Fruit fly (Drosophila melanogaster) whole organism, embryonic: ENCODE measurements around the gene prd.

Source experiments
- Atf3 ChIP-seq: fragments of 200-800 bp; sonication (Bioruptor generic); optimal IDR thresholded peaks from 3 replicates; lab custom pipeline; 2016; ENCODE audit warnings: missing biosample characterization, missing genetic modification characterization
- B-H1 ChIP-seq: fragments of 200-800 bp; sonication (Bioruptor generic); IDR thresholded peaks from 3 replicates; pipeline ENCODE4 v1.3.6; 2022; ENCODE audit warnings: missing biosample characterization, missing genetic modification characterization
- B-H2 ChIP-seq: fragments of 200-800 bp; sonication (Bioruptor generic); optimal IDR thresholded peaks from 2 replicates; lab custom pipeline; 2018; ENCODE audit warnings: missing biosample characterization, mild to moderate bottlenecking, missing genetic modification characterization
- CG10274 ChIP-seq: fragments of 200-800 bp; sonication (Bioruptor generic); optimal IDR thresholded peaks from 3 replicates; lab custom pipeline; 2017; ENCODE audit warnings: missing biosample characterization, mild to moderate bottlenecking, missing genetic modification characterization
- CG10654 ChIP-seq: fragments of 200-800 bp; sonication (Bioruptor generic); optimal IDR thresholded peaks from 2 replicates; lab custom pipeline; 2016; ENCODE audit warnings: missing biosample characterization, missing genetic modification characterization
- CG13287 ChIP-seq: fragments of 200-800 bp; sonication (Bioruptor generic); IDR thresholded peaks from 2 replicates; pipeline ENCODE4 v1.3.6; 2022; ENCODE audit warnings: missing biosample characterization, missing genetic modification characterization; ENCODE audit not compliant: partially characterized antibody
- CG13775 ChIP-seq: fragments of 200-800 bp; sonication (Bioruptor generic); optimal IDR thresholded peaks from 3 replicates; lab custom pipeline; 2017; ENCODE audit warnings: missing biosample characterization, mild to moderate bottlenecking, missing genetic modification characterization
- CG15601 ChIP-seq: fragments of 200-800 bp; sonication (Bioruptor generic); optimal IDR thresholded peaks from 3 replicates; lab custom pipeline; 2019; ENCODE audit warnings: missing biosample characterization, mild to moderate bottlenecking, missing genetic modification characterization, moderate library complexity
- CG16813 ChIP-seq: fragments of 200-800 bp; sonication (Bioruptor generic); IDR thresholded peaks from 3 replicates; pipeline ENCODE4 v1.3.6; 2022; ENCODE audit warnings: missing biosample characterization, missing genetic modification characterization; ENCODE audit not compliant: partially characterized antibody
- CG17359 ChIP-seq: fragments of 200-800 bp; sonication (Bioruptor generic); optimal IDR thresholded peaks from 3 replicates; lab custom pipeline; 2018; ENCODE audit warnings: missing biosample characterization, mild to moderate bottlenecking, missing genetic modification characterization, moderate library complexity
- CG17385 ChIP-seq: fragments of 200-800 bp; sonication (Bioruptor generic); optimal IDR thresholded peaks from 3 replicates; lab custom pipeline; 2018; ENCODE audit warnings: missing biosample characterization, mild to moderate bottlenecking, missing genetic modification characterization
- CG2116 ChIP-seq: fragments of 200-800 bp; sonication (Bioruptor generic); optimal IDR thresholded peaks from 3 replicates; lab custom pipeline; 2018; ENCODE audit warnings: missing biosample characterization, mild to moderate bottlenecking, missing genetic modification characterization
- CG2875 ChIP-seq: fragments of 200-800 bp; sonication (Bioruptor generic); optimal IDR thresholded peaks from 2 replicates; lab custom pipeline; 2017; ENCODE audit warnings: missing biosample characterization, mild to moderate bottlenecking, missing genetic modification characterization, missing genetic modification reagents
- CG33213 ChIP-seq: fragments of 200-800 bp; sonication (Bioruptor generic); optimal IDR thresholded peaks from 3 replicates; lab custom pipeline; 2016; ENCODE audit warnings: missing biosample characterization, missing genetic modification characterization
- CG43689 ChIP-seq: fragments of 200-800 bp; sonication (Bioruptor generic); IDR thresholded peaks from 2 replicates; pipeline ENCODE4 v1.3.6; 2022; ENCODE audit warnings: missing biosample characterization, missing genetic modification characterization
- CG4404 ChIP-seq: fragments of 200-800 bp; sonication (Bioruptor generic); IDR thresholded peaks from 2 replicates; pipeline ENCODE4 v1.3.6; 2022; ENCODE audit warnings: missing biosample characterization, missing genetic modification characterization
- CG6654 ChIP-seq: fragments of 200-800 bp; sonication (Bioruptor generic); optimal IDR thresholded peaks from 2 replicates; lab custom pipeline; 2017; ENCODE audit warnings: missing biosample characterization, mild to moderate bottlenecking, missing genetic modification characterization
- CG6791 ChIP-seq: fragments of 200-800 bp; sonication (Bioruptor generic); IDR thresholded peaks from 3 replicates; pipeline ENCODE4 v1.3.6; 2022; ENCODE audit warnings: missing biosample characterization, missing genetic modification characterization; ENCODE audit not compliant: partially characterized antibody
- CG7745 ChIP-seq: fragments of 200-800 bp; sonication (Bioruptor generic); optimal IDR thresholded peaks from 2 replicates; lab custom pipeline; 2018; ENCODE audit warnings: missing biosample characterization, mild to moderate bottlenecking, missing genetic modification characterization, moderate library complexity
- Drgx ChIP-seq: fragments of 200-800 bp; sonication (Bioruptor generic); IDR thresholded peaks from 2 replicates; pipeline ENCODE4 v1.3.6; 2022; ENCODE audit warnings: missing biosample characterization, missing genetic modification characterization
- E2f1 ChIP-seq: fragments of 200-800 bp; sonication (Bioruptor generic); IDR thresholded peaks from 2 replicates; pipeline ENCODE4 v1.3.6; 2022; ENCODE audit warnings: missing biosample characterization, missing genetic modification characterization
- Elba2 ChIP-seq: fragments of 200-800 bp; sonication (Bioruptor generic); optimal IDR thresholded peaks from 3 replicates; lab custom pipeline; 2016; ENCODE audit warnings: missing biosample characterization, missing genetic modification characterization
- Fer1 ChIP-seq: fragments of 200-800 bp; sonication (Bioruptor generic); optimal IDR thresholded peaks from 2 replicates; lab custom pipeline; 2017; ENCODE audit warnings: missing biosample characterization, mild to moderate bottlenecking, missing genetic modification characterization
- Lim3 ChIP-seq: fragments of 200-800 bp; sonication (Bioruptor generic); IDR thresholded peaks from 2 replicates; pipeline ENCODE4 v1.3.6; 2022; ENCODE audit warnings: missing biosample characterization, missing genetic modification characterization
- Lpt ChIP-seq: fragments of >200 bp; optimal IDR thresholded peaks from 2 replicates; lab custom pipeline; 2018; ENCODE audit warnings: missing biosample characterization, missing genetic modification characterization
- Max ChIP-seq: fragments of 200-800 bp; sonication (Bioruptor generic); optimal IDR thresholded peaks from 2 replicates; lab custom pipeline; 2016; ENCODE audit warnings: missing biosample characterization, mild to moderate bottlenecking, missing genetic modification characterization
- Med ChIP-seq: fragments of 200-800 bp; sonication (Bioruptor generic); peaks from one replicate; lab custom pipeline; 2016; ENCODE audit warnings: missing biosample characterization, missing genetic modification characterization, mild to moderate bottlenecking, inconsistent platforms, moderate library complexity
- Meics ChIP-seq: fragments of 200-800 bp; sonication (Bioruptor generic); optimal IDR thresholded peaks from 2 replicates; lab custom pipeline; 2017; ENCODE audit warnings: missing biosample characterization, mild to moderate bottlenecking, missing genetic modification characterization
- Myb ChIP-seq: fragments of 200-800 bp; sonication (Bioruptor generic); optimal IDR thresholded peaks from 2 replicates; lab custom pipeline; 2016; ENCODE audit warnings: missing biosample characterization, missing genetic modification characterization
- NFAT ChIP-seq: fragments of 200-800 bp; sonication (Bioruptor generic); IDR thresholded peaks from 2 replicates; pipeline ENCODE4 v1.3.6; 2022; ENCODE audit warnings: missing biosample characterization, missing genetic modification characterization
- Optix ChIP-seq: fragments of 200-800 bp; sonication (Bioruptor generic); IDR thresholded peaks from 3 replicates; pipeline ENCODE4 v1.3.6; 2022; ENCODE audit warnings: missing biosample characterization, missing genetic modification characterization
- PHDP ChIP-seq: fragments of 200-800 bp; sonication (Bioruptor generic); optimal IDR thresholded peaks from 3 replicates; lab custom pipeline; 2018; ENCODE audit warnings: missing biosample characterization, mild to moderate bottlenecking, missing genetic modification characterization, moderate library complexity
- Ravus ChIP-seq: fragments of 200-800 bp; sonication (Bioruptor generic); IDR thresholded peaks from 2 replicates; pipeline ENCODE4 v1.3.6; 2022; ENCODE audit warnings: missing biosample characterization, missing genetic modification characterization
- Rfx ChIP-seq: fragments of 200-800 bp; sonication (Bioruptor generic); IDR thresholded peaks from 2 replicates; pipeline ENCODE4 v1.3.6; 2022; ENCODE audit warnings: missing biosample characterization, missing genetic modification characterization
- Spps ChIP-seq: fragments of 200-800 bp; sonication (Bioruptor generic); optimal IDR thresholded peaks from 2 replicates; lab custom pipeline; 2018; ENCODE audit warnings: missing biosample characterization, mild to moderate bottlenecking, missing genetic modification characterization
- Ssrp ChIP-seq: fragments of 200-800 bp; sonication (Bioruptor generic); optimal IDR thresholded peaks from 2 replicates; lab custom pipeline; 2018; ENCODE audit warnings: missing biosample characterization, mild to moderate bottlenecking, missing genetic modification characterization, moderate library complexity
- Trl ChIP-seq, 3 experiments: fragments of >200 bp in 2 of 3; fragments of 200-800 bp in 1 of 3; sonication (Bioruptor generic) in 1 of 3; optimal IDR thresholded peaks; 2 replicates in 1 of 3; 3 replicates in 2 of 3; lab custom pipeline; 2016 to 2017; ENCODE audit warnings: missing biosample characterization in 1 of 3, missing genetic modification characterization in 1 of 3
- YL-1 ChIP-seq: fragments of 200-800 bp; sonication (Bioruptor generic); optimal IDR thresholded peaks from 3 replicates; lab custom pipeline; 2017; ENCODE audit warnings: missing biosample characterization, mild to moderate bottlenecking, missing genetic modification characterization
- bowl ChIP-seq: fragments of 200-800 bp; sonication (Bioruptor generic); IDR thresholded peaks from 2 replicates; pipeline ENCODE4 v1.3.6; 2022; ENCODE audit warnings: missing biosample characterization, missing genetic modification characterization
- caup ChIP-seq: fragments of 200-800 bp; sonication (Bioruptor generic); optimal IDR thresholded peaks from 3 replicates; lab custom pipeline; 2017; ENCODE audit warnings: missing biosample characterization, mild to moderate bottlenecking, missing genetic modification characterization, moderate library complexity; ENCODE audit not compliant: severe bottlenecking
- cwo ChIP-seq: fragments of 200-800 bp; sonication (Bioruptor generic); optimal IDR thresholded peaks from 3 replicates; lab custom pipeline; 2017; ENCODE audit warnings: missing biosample characterization, missing genetic modification characterization, mild to moderate bottlenecking, moderate library complexity, missing genetic modification reagents
- dan ChIP-seq: fragments of 200-800 bp; sonication (Bioruptor generic); IDR thresholded peaks from 2 replicates; pipeline ENCODE4 v1.3.6; 2022; ENCODE audit warnings: missing biosample characterization, missing genetic modification characterization
- fd3F ChIP-seq: fragments of 200-800 bp; sonication (Bioruptor generic); optimal IDR thresholded peaks from 2 replicates; lab custom pipeline; 2018; ENCODE audit warnings: missing biosample characterization, mild to moderate bottlenecking, missing genetic modification characterization, moderate library complexity
- gt ChIP-seq: fragments of 200-800 bp; sonication (Bioruptor generic); IDR thresholded peaks from 2 replicates; pipeline ENCODE4 v1.3.6; 2022; ENCODE audit warnings: missing biosample characterization, missing genetic modification characterization
- ind ChIP-seq: fragments of 200-800 bp; sonication (Bioruptor generic); optimal IDR thresholded peaks from 3 replicates; lab custom pipeline; 2016; ENCODE audit warnings: missing biosample characterization, missing genetic modification characterization
- rib ChIP-seq: fragments of 200-800 bp; sonication (Bioruptor generic); IDR thresholded peaks from 2 replicates; pipeline ENCODE4 v1.3.6; 2022; ENCODE audit warnings: missing biosample characterization, missing genetic modification characterization
- sc ChIP-seq, 3 experiments: fragments of >200 bp in 2 of 3; fragments of 200-800 bp in 1 of 3; sonication (Bioruptor generic) in 1 of 3; optimal IDR thresholded peaks; 2 replicates in 2 of 3; 3 replicates in 1 of 3; lab custom pipeline; 2017; ENCODE audit warnings: mild to moderate bottlenecking in 1 of 3, missing biosample characterization in 1 of 3, missing genetic modification characterization in 1 of 3, missing genetic modification reagents in 1 of 3
- sens-2 ChIP-seq: fragments of 200-800 bp; sonication (Bioruptor generic); IDR thresholded peaks from 2 replicates; pipeline ENCODE4 v1.3.6; 2022; ENCODE audit warnings: missing biosample characterization, missing genetic modification characterization
- sim ChIP-seq: fragments of 200-800 bp; sonication (Bioruptor generic); IDR thresholded peaks from 2 replicates; pipeline ENCODE4 v1.3.6; 2022; ENCODE audit warnings: missing biosample characterization, missing genetic modification characterization
- slp2 ChIP-seq: fragments of 200-800 bp; sonication (Bioruptor generic); optimal IDR thresholded peaks from 2 replicates; lab custom pipeline; 2016; ENCODE audit warnings: missing biosample characterization, missing genetic modification characterization
- zen ChIP-seq: fragments of 200-800 bp; sonication (Bioruptor generic); optimal IDR thresholded peaks from 3 replicates; lab custom pipeline; 2018; ENCODE audit warnings: missing biosample characterization, mild to moderate bottlenecking, missing genetic modification characterization, moderate library complexity

prd gene

DNA sequence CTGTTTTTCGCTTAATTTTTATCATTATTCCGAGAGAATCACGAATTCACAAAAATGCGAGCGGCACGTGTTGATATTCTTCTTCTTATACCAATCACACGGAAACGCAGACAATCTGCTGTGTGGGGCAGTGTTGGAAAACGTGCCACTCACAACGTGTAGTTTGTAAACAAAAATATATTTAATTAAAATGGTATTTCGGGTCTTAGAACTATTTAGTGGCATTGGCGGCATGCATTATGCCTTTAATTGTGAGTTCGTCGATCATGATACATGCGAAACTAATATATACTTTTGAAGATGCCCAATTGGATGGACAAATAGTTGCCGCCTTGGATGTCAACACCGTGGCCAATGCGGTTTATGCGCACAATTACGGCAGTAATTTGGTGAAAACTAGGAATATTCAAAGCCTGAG lies 10.8 kb upstream of the prd start, which contains the start of the genes CG6712 and Mt2 (continued):
- TF ChIP-seq bowl, result no peak
- peak; percentile 93 for TF ChIP-seq Max
- TF ChIP-seq CG6791 (GFP tag; lab: Robert Waterston, UW), result no peak
- TF ChIP-seq sim (GFP tag; lab: Robert Waterston, UW), result no peak
- no peak for TF ChIP-seq slp2 (GFP tag; lab: Kevin White, UChicago)
- no peak for TF ChIP-seq sc (optimal IDR thresholded peaks at IDR 0.05; lab: Kevin White, UChicago)
- TF ChIP-seq sc (GFP tag; optimal IDR thresholded peaks at IDR 0.05; lab: Kevin White, UChicago), result no peak
- no peak for TF ChIP-seq CG2875 (GFP tag; lab: Kevin White, UChicago)
- TF ChIP-seq Meics (GFP tag; lab: Kevin White, UChicago), result no peak
- TF ChIP-seq Optix (GFP tag; lab: Robert Waterston, UW), result no peak
- TF ChIP-seq CG13775, result no peak
- peak; percentile 38; the same call in 1 of the 2 replicates for TF ChIP-seq rib (GFP tag; lab: Robert Waterston, UW)
- no peak for TF ChIP-seq gt (GFP tag; lab: Robert Waterston, UW)
- TF ChIP-seq YL-1 (GFP tag; lab: Kevin White, UChicago), result peak; percentile 83
- TF ChIP-seq Drgx, result no peak
- TF ChIP-seq Fer1, result no peak
- no peak for TF ChIP-seq CG10654 (GFP tag; lab: Kevin White, UChicago)
- TF ChIP-seq CG7745, result no peak
- TF ChIP-seq CG15601, result no peak
- peak; percentile 93 for TF ChIP-seq cwo (GFP tag; lab: Kevin White, UChicago)
- TF ChIP-seq CG17385 (GFP tag; lab: Kevin White, UChicago), result peak; percentile 98
- peak; percentile 4 for TF ChIP-seq Myb (GFP tag; lab: Kevin White, UChicago)
- no peak for TF ChIP-seq CG17359 (tag; lab: Kevin White, UChicago)
- no peak for TF ChIP-seq CG6654
- TF ChIP-seq E2f1 (GFP tag; lab: Robert Waterston, UW), result no peak
- no peak for TF ChIP-seq ind (GFP tag; lab: Kevin White, UChicago)
- TF ChIP-seq Ssrp (tag; lab: Kevin White, UChicago), result no peak
- no peak for TF ChIP-seq PHDP
- TF ChIP-seq dan (GFP tag; lab: Robert Waterston, UW), result no peak
- TF ChIP-seq fd3F (GFP tag; lab: Kevin White, UChicago), result no peak
- TF ChIP-seq Rfx (GFP tag; lab: Robert Waterston, UW), result peak; percentile 55
- no peak for TF ChIP-seq CG4404 (GFP tag; lab: Robert Waterston, UW)
- peak; percentile 30 for TF ChIP-seq caup (GFP tag; lab: Kevin White, UChicago)
- TF ChIP-seq Lpt, result no peak
- no peak for TF ChIP-seq zen
- no peak for TF ChIP-seq Lim3 (GFP tag; lab: Robert Waterston, UW)
- TF ChIP-seq Spps (tag; lab: Kevin White, UChicago), result no peak
- TF ChIP-seq Med (GFP tag; lab: Kevin White, UChicago), result peak; percentile 83
- TF ChIP-seq Trl (optimal IDR thresholded peaks at IDR 0.05; lab: Kevin White, UChicago), result no peak
- TF ChIP-seq Trl (GFP tag; optimal IDR thresholded peaks at IDR 0.05; lab: Kevin White, UChicago), result no peak
- TF ChIP-seq Ravus, result no peak
- TF ChIP-seq Elba2, result peak; percentile 53
- no peak for TF ChIP-seq NFAT
- no peak for TF ChIP-seq CG2116 (GFP tag; lab: Kevin White, UChicago)
- no peak for TF ChIP-seq sens-2 (GFP tag; lab: Robert Waterston, UW)
- no peak for TF ChIP-seq B-H1 (GFP tag; lab: Robert Waterston, UW)
- no peak for TF ChIP-seq CG10274 (GFP tag; lab: Kevin White, UChicago)
- TF ChIP-seq CG33213, result peak; percentile 15
- no peak; the same call in 1 of the 2 replicates for TF ChIP-seq CG13287 (GFP tag; lab: Robert Waterston, UW)
- TF ChIP-seq B-H2, result peak; percentile 52
- TF ChIP-seq CG16813 (GFP tag; lab: Robert Waterston, UW), result no peak
- no peak for TF ChIP-seq CG43689 (GFP tag; lab: Robert Waterston, UW)
- TF ChIP-seq Atf3 (GFP tag; lab: Kevin White, UChicago), result no peak
